Worm (Caenorhabditis elegans) whole organism, young adult: ENCODE results near the gene zmp-2.

Source experiments
- C06A6.2 ChIP-seq: fragments of 200-800 bp; sonication (Bioruptor generic); conservative IDR thresholded peaks from 2 replicates; pipeline ENCODE4 v1.3.6; 2022; ENCODE audit warnings: missing genetic modification characterization, missing compliant biosample characterization
- F49E8.2 ChIP-seq: sonication (generic microtip); optimal IDR thresholded peaks from 3 replicates; lab custom pipeline; 2017; ENCODE audit warnings: missing genetic modification characterization, mild to moderate bottlenecking, missing compliant biosample characterization, antibody characterized with exemption, moderate library complexity; ENCODE audit not compliant: insufficient read depth
- ama-1 ChIP-seq, 3 experiments: fragments of 150-350 bp in 1 of 3; sonication (generic microtip) in 2 of 3; optimal IDR thresholded peaks; 2 replicates each; lab custom pipeline; 2014 to 2018; ENCODE audit warnings: missing biosample characterization in 2 of 3, missing genetic modification characterization in 2 of 3, missing genetic modification reagents in 2 of 3
- aptf-3 ChIP-seq: fragments of 200-800 bp; sonication (Bioruptor generic); IDR thresholded peaks from 2 replicates; pipeline ENCODE4 v1.3.6; 2022; ENCODE audit warnings: missing genetic modification characterization, missing compliant biosample characterization
- die-1 ChIP-seq: sonication (generic microtip); optimal IDR thresholded peaks from 2 replicates; lab custom pipeline; 2016; ENCODE audit warnings: missing genotype, mild to moderate bottlenecking, missing genetic modification characterization, missing compliant biosample characterization
- lin-54 ChIP-seq: fragments of 200-800 bp; sonication (Bioruptor generic); optimal IDR thresholded peaks from 2 replicates; lab custom pipeline; 2018; ENCODE audit warnings: mild to moderate bottlenecking, missing genetic modification characterization, missing compliant biosample characterization
- lsy-27 ChIP-seq: sonication (generic microtip); optimal IDR thresholded peaks from 2 replicates; lab custom pipeline; 2017; ENCODE audit warnings: missing genetic modification characterization, mild to moderate bottlenecking, missing compliant biosample characterization, antibody characterized with exemption, missing genotype, borderline replicate concordance; ENCODE audit not compliant: insufficient read depth
- nhr-120 ChIP-seq: fragments of 200-800 bp; sonication (Bioruptor generic); IDR thresholded peaks from 2 replicates; pipeline ENCODE4 v1.3.6; 2022; ENCODE audit warnings: missing genetic modification characterization, missing compliant biosample characterization
- pha-4 ChIP-seq: fragments of 150-350 bp; sonication (generic microtip); optimal IDR thresholded peaks from 2 replicates; lab custom pipeline; 2014; ENCODE audit warnings: missing biosample characterization, missing genetic modification reagents, missing genetic modification characterization
- repo-1 ChIP-seq: sonication (generic microtip); optimal IDR thresholded peaks from 2 replicates; lab custom pipeline; 2017; ENCODE audit warnings: mild to moderate bottlenecking, missing genetic modification characterization, missing compliant biosample characterization
- snpc-3.4 ChIP-seq: sonication (generic microtip); optimal IDR thresholded peaks from 2 replicates; lab custom pipeline; 2017; ENCODE audit warnings: missing genetic modification characterization, mild to moderate bottlenecking, missing compliant biosample characterization, antibody characterized with exemption, moderate library complexity, missing genotype, missing genetic modification reagents
- sptf-2 ChIP-seq: fragments of 200-800 bp; sonication (Bioruptor generic); optimal IDR thresholded peaks from 2 replicates; lab custom pipeline; 2018; ENCODE audit warnings: mild to moderate bottlenecking, missing genetic modification characterization, missing compliant biosample characterization
- unc-62 ChIP-seq: fragments of 150-350 bp; optimal IDR thresholded peaks from 2 replicates; lab custom pipeline; 2014; ENCODE audit warnings: missing biosample characterization, missing genetic modification reagents, missing genetic modification characterization

DNA sequence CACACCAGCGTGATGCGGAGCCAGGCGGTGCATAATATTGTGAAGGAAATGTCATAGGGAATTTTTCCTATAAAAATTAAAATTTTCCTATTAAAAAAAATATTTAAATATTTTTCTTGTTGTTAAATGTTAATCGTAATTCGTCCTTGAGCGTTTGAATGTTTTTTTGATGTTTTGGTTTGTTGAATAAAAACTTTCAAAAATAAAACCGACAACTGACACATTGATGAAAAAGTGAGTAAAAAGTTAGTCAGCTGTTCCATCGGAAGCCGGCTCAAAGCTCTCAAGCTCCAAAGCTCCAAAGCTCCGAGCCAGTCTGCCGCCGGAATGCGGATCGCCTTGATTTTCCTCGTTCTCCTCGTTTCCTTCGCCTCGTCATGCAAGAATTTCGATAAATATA, 17.5 kb upstream of the zmp-2 start, which contains the start of gene Y71H2B.4:
- TF ChIP-seq snpc-3.4 (tag; lab: Kevin White, UChicago) (no peak), C06A6.2 (no peak), lin-54 (no peak), nhr-120 (no peak), sptf-2 (GFP tag; lab: Kevin White, UChicago) (no peak), die-1 (no peak), lsy-27 (tag; lab: Kevin White, UChicago) (no peak), ama-1 (optimal IDR thresholded peaks at IDR 0.05; lab: Kevin White, UChicago) (no peak), ama-1 (GFP tag; optimal IDR thresholded peaks at IDR 0.05; lab: Kevin White, UChicago) (no peak), pha-4 (tag; lab: Kevin White, UChicago) (no peak), unc-62 (no peak), F49E8.2 (no peak), repo-1 (no peak), aptf-3 (GFP tag; lab: Robert Waterston, UW) (no peak)
